Worm (Caenorhabditis elegans) whole organism, late embryonic: ENCODE measurements around the gene B0280.2.

Experiments
- C08G9.2 ChIP-seq: sonication (generic microtip); optimal IDR thresholded peaks from 2 replicates; lab custom pipeline; 2016; ENCODE audit warnings: mild to moderate bottlenecking, missing genetic modification characterization, moderate library complexity, missing compliant biosample characterization
- C38D4.7 ChIP-seq: fragments of 200-800 bp; sonication (Bioruptor generic); optimal IDR thresholded peaks from 2 replicates; lab custom pipeline; 2018; ENCODE audit warnings: mild to moderate bottlenecking, missing genetic modification characterization, moderate library complexity, missing compliant biosample characterization
- K02D7.2 ChIP-seq: sonication (generic microtip); optimal IDR thresholded peaks from 2 replicates; lab custom pipeline; 2017; ENCODE audit warnings: mild to moderate bottlenecking, missing genetic modification characterization, missing compliant biosample characterization
- K09A11.1 ChIP-seq: sonication (generic microtip); optimal IDR thresholded peaks from 2 replicates; lab custom pipeline; 2017; ENCODE audit warnings: antibody characterized with exemption, mild to moderate bottlenecking, missing genetic modification characterization, missing compliant biosample characterization; ENCODE audit not compliant: insufficient read depth
- T23F11.4 ChIP-seq: fragments of 200-800 bp; sonication (Bioruptor generic); optimal IDR thresholded peaks from 2 replicates; lab custom pipeline; 2018; ENCODE audit warnings: mild to moderate bottlenecking, missing genetic modification characterization, missing compliant biosample characterization
- ahr-1 ChIP-seq: sonication (generic microtip); optimal IDR thresholded peaks from 2 replicates; lab custom pipeline; 2016; ENCODE audit warnings: missing genetic modification characterization, missing compliant biosample characterization
- ceh-14 ChIP-seq: sonication (generic microtip); optimal IDR thresholded peaks from 2 replicates; lab custom pipeline; 2016; ENCODE audit warnings: missing genotype, missing genetic modification characterization, missing compliant biosample characterization
- ceh-18 ChIP-seq: sonication (generic microtip); optimal IDR thresholded peaks from 2 replicates; lab custom pipeline; 2016; ENCODE audit warnings: missing genetic modification characterization, missing compliant biosample characterization
- ceh-19 ChIP-seq: fragments of 200-800 bp; sonication (Bioruptor generic); optimal IDR thresholded peaks from 2 replicates; lab custom pipeline; 2018; ENCODE audit warnings: mild to moderate bottlenecking, missing genetic modification characterization, missing compliant biosample characterization
- ceh-2 ChIP-seq: sonication (generic microtip); optimal IDR thresholded peaks from 2 replicates; lab custom pipeline; 2016; ENCODE audit warnings: missing genotype, missing genetic modification characterization, missing compliant biosample characterization
- ceh-22 ChIP-seq: sonication (generic microtip); optimal IDR thresholded peaks from 2 replicates; lab custom pipeline; 2017; ENCODE audit warnings: missing biosample characterization, missing genetic modification characterization
- ceh-24 ChIP-seq: sonication (generic microtip); optimal IDR thresholded peaks from 2 replicates; lab custom pipeline; 2016; ENCODE audit warnings: mild to moderate bottlenecking, missing genetic modification characterization, missing compliant biosample characterization
- ceh-30 ChIP-seq: fragments of 150-350 bp; optimal IDR thresholded peaks from 2 replicates; lab custom pipeline; 2014; ENCODE audit warnings: missing biosample characterization, missing genetic modification characterization
- ceh-31 ChIP-seq: sonication (generic microtip); optimal IDR thresholded peaks from 2 replicates; lab custom pipeline; 2016; ENCODE audit warnings: missing genetic modification characterization, missing compliant biosample characterization
- ceh-45 ChIP-seq: fragments of 200-800 bp; sonication (Bioruptor generic); IDR thresholded peaks from 2 replicates; pipeline ENCODE4 v1.3.6; 2022; ENCODE audit warnings: missing genetic modification reagents, missing genetic modification characterization, missing compliant biosample characterization
- ceh-6 ChIP-seq: fragments of 200-800 bp; sonication (Bioruptor generic); optimal IDR thresholded peaks from 2 replicates; lab custom pipeline; 2018; ENCODE audit warnings: mild to moderate bottlenecking, missing genetic modification characterization, missing compliant biosample characterization
- elt-2 ChIP-seq: sonication (generic microtip); optimal IDR thresholded peaks from 2 replicates; lab custom pipeline; 2016; ENCODE audit warnings: missing genetic modification reagents, missing genetic modification characterization, missing compliant biosample characterization
- elt-4 ChIP-seq: sonication (generic microtip); optimal IDR thresholded peaks from 2 replicates; lab custom pipeline; 2016; ENCODE audit warnings: missing genetic modification characterization, missing compliant biosample characterization
- ets-4 ChIP-seq: sonication (generic microtip); optimal IDR thresholded peaks from 2 replicates; lab custom pipeline; 2016; ENCODE audit warnings: missing genetic modification characterization, missing compliant biosample characterization
- eyg-1 ChIP-seq: sonication (generic microtip); optimal IDR thresholded peaks from 2 replicates; lab custom pipeline; 2016; ENCODE audit warnings: missing genotype, missing genetic modification characterization, missing compliant biosample characterization
- fkh-6 ChIP-seq: sonication (generic microtip); optimal IDR thresholded peaks from 2 replicates; lab custom pipeline; 2016; ENCODE audit warnings: missing genetic modification characterization, missing compliant biosample characterization
- gmeb-2 ChIP-seq: sonication (generic microtip); optimal IDR thresholded peaks from 2 replicates; lab custom pipeline; 2016; ENCODE audit warnings: missing genetic modification characterization, inconsistent platforms, missing compliant biosample characterization
- hlh-13 ChIP-seq: fragments of 200-800 bp; sonication (Bioruptor generic); optimal IDR thresholded peaks from 2 replicates; lab custom pipeline; 2018; ENCODE audit warnings: mild to moderate bottlenecking, missing genetic modification characterization, missing compliant biosample characterization
- lim-6 ChIP-seq: sonication (generic microtip); optimal IDR thresholded peaks from 2 replicates; lab custom pipeline; 2016; ENCODE audit warnings: missing genetic modification characterization, missing compliant biosample characterization
- mec-3 ChIP-seq: sonication (generic microtip); optimal IDR thresholded peaks from 2 replicates; lab custom pipeline; 2016; ENCODE audit warnings: borderline replicate concordance, missing genetic modification characterization, missing compliant biosample characterization
- npax-4 ChIP-seq: sonication (generic microtip); optimal IDR thresholded peaks from 2 replicates; lab custom pipeline; 2016; ENCODE audit warnings: missing genetic modification characterization, missing compliant biosample characterization
- odd-2 ChIP-seq: sonication (generic microtip); optimal IDR thresholded peaks from 2 replicates; lab custom pipeline; 2017; ENCODE audit warnings: antibody characterized with exemption, mild to moderate bottlenecking, missing genetic modification characterization, missing compliant biosample characterization
- pha-4 ChIP-seq: fragments of 150-350 bp; optimal IDR thresholded peaks from 2 replicates; lab custom pipeline; 2018; ENCODE audit warnings: missing biosample characterization, missing genetic modification reagents, missing genetic modification characterization
- pros-1 ChIP-seq: fragments of 150-350 bp; optimal IDR thresholded peaks from 2 replicates; lab custom pipeline; 2014; ENCODE audit warnings: missing biosample characterization, missing genetic modification reagents, missing genetic modification characterization
- ref-2 ChIP-seq: sonication (generic microtip); optimal IDR thresholded peaks from 2 replicates; lab custom pipeline; 2016; ENCODE audit warnings: missing genetic modification characterization, missing compliant biosample characterization
- rnt-1 ChIP-seq: sonication (generic microtip); optimal IDR thresholded peaks from 2 replicates; lab custom pipeline; 2016; ENCODE audit warnings: missing genetic modification characterization, missing compliant biosample characterization
- sdc-2 ChIP-seq: sonication (generic microtip); optimal IDR thresholded peaks from 2 replicates; lab custom pipeline; 2016; ENCODE audit warnings: missing genotype, missing genetic modification characterization, missing compliant biosample characterization
- sox-4 ChIP-seq: sonication (generic microtip); optimal IDR thresholded peaks from 2 replicates; lab custom pipeline; 2017; ENCODE audit warnings: mild to moderate bottlenecking, missing genetic modification characterization, inconsistent platforms, missing compliant biosample characterization
- syd-9 ChIP-seq: sonication (generic microtip); optimal IDR thresholded peaks from 2 replicates; lab custom pipeline; 2016; ENCODE audit warnings: mild to moderate bottlenecking, missing genetic modification characterization, moderate library complexity, missing compliant biosample characterization
- tbx-2 ChIP-seq: sonication (generic microtip); optimal IDR thresholded peaks from 2 replicates; lab custom pipeline; 2016; ENCODE audit warnings: missing genetic modification characterization, missing compliant biosample characterization
- ttx-3 ChIP-seq: sonication (generic microtip); optimal IDR thresholded peaks from 2 replicates; lab custom pipeline; 2016; ENCODE audit warnings: missing genetic modification reagents, missing genetic modification characterization, missing compliant biosample characterization
- unc-42 ChIP-seq: sonication (generic microtip); optimal IDR thresholded peaks from 2 replicates; lab custom pipeline; 2016; ENCODE audit warnings: missing genotype, missing genetic modification characterization, missing compliant biosample characterization
- unc-55 ChIP-seq: sonication (generic microtip); optimal IDR thresholded peaks from 2 replicates; lab custom pipeline; 2017; ENCODE audit warnings: missing biosample characterization, missing genetic modification reagents, missing genetic modification characterization
- zip-5 ChIP-seq: sonication (generic microtip); optimal IDR thresholded peaks from 2 replicates; lab custom pipeline; 2016; ENCODE audit warnings: missing genetic modification characterization, missing compliant biosample characterization
- ztf-16 ChIP-seq: sonication (generic microtip); optimal IDR thresholded peaks from 2 replicates; lab custom pipeline; 2017; ENCODE audit warnings: missing genetic modification characterization, missing compliant biosample characterization

The B0280.2 gene

DNA sequence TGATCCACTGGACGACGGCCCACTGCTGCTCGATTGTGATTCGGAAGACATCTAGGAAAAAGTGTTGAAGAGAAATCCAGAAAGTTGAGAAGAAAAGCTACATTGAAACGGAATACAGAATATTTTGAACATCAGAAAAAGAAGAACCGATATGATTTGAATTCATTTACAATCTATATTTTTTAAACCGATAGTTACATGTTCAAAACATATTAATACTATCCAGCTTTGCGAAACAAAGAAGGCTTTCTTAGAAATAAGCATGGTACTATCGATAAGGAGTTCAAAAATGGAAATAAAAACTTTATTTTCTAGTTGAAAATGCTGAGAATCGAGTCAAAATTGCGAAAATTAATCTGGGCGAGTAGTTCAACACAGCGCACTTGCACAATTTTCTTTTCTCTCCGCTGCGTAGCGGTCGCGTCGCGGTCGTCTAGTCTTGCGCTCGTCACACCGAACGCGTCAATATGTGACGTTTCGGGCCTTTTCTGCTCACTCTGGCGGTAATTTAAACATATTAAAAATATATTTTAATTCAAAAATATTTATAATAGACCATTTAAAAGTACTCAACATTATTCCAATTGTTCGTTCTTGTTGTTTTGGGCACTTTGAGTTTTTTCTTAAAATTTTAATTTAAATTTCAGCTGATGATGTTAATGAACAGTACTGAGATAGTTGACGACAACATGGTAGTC is 37.8 kb downstream of the B0280.2 start, which contains the start of the genes syf-2 and K04G7.1 (continued):
- peak; percentile 64 for TF ChIP-seq unc-42 (tag; lab: Kevin White, UChicago)
- TF ChIP-seq T23F11.4 (GFP tag; lab: Kevin White, UChicago) = no peak
- TF ChIP-seq sdc-2 (tag; lab: Kevin White, UChicago) = no peak
- TF ChIP-seq ztf-16 = peak; percentile 25
- no peak for TF ChIP-seq ceh-2
- TF ChIP-seq syd-9 (tag; lab: Kevin White, UChicago) = no peak
- TF ChIP-seq ceh-18 (tag; lab: Kevin White, UChicago) = peak; percentile 26
- TF ChIP-seq npax-4 (tag; lab: Kevin White, UChicago) = no peak
- peak; percentile 28 for TF ChIP-seq ref-2 (tag; lab: Kevin White, UChicago)
- no peak for TF ChIP-seq K02D7.2 (tag; lab: Kevin White, UChicago)
- no peak for TF ChIP-seq mec-3
- no peak for TF ChIP-seq ceh-22 (tag; lab: Kevin White, UChicago)
- TF ChIP-seq unc-55 (GFP tag; lab: Kevin White, UChicago) = peak; percentile 76
- TF ChIP-seq odd-2 (tag; lab: Kevin White, UChicago) = no peak
- peak; percentile 5 for TF ChIP-seq pros-1
- no peak for TF ChIP-seq lim-6 (tag; lab: Kevin White, UChicago)
- TF ChIP-seq ceh-31 (tag; lab: Kevin White, UChicago) = peak; percentile 71
- peak; percentile 72 for TF ChIP-seq tbx-2 (tag; lab: Kevin White, UChicago)
- no peak for TF ChIP-seq ttx-3 (tag; lab: Kevin White, UChicago)
- peak; percentile 68 for TF ChIP-seq ceh-14 (tag; lab: Kevin White, UChicago)
- TF ChIP-seq fkh-6 = no peak
- TF ChIP-seq ceh-6 (GFP tag; lab: Kevin White, UChicago) = no peak
- TF ChIP-seq sox-4 = no peak
- TF ChIP-seq zip-5 (tag; lab: Kevin White, UChicago) = no peak
- no peak for TF ChIP-seq ahr-1 (tag; lab: Kevin White, UChicago)
- TF ChIP-seq C08G9.2 (tag; lab: Kevin White, UChicago) = no peak
- TF ChIP-seq ets-4 (tag; lab: Kevin White, UChicago) = no peak
- TF ChIP-seq, all 69 proteins: peak for 16

ce11 chrIII:7165276-7165675 is 40.8 kb downstream of the B0280.2 start:
- TF ChIP-seq eyg-1 (no peak), sox-4 (no peak), ceh-19 (GFP tag; lab: Kevin White, UChicago) (no peak), K09A11.1 (tag; lab: Kevin White, UChicago) (no peak), K02D7.2 (tag; lab: Kevin White, UChicago) (no peak), ceh-45 (GFP tag; lab: Robert Waterston, UW) (no peak), ref-2 (tag; lab: Kevin White, UChicago) (no peak), fkh-6 (no peak), lim-6 (tag; lab: Kevin White, UChicago) (no peak), pros-1 (no peak), pha-4 (tag; lab: Kevin White, UChicago) (no peak), hlh-13 (no peak), ceh-24 (tag; lab: Kevin White, UChicago) (no peak), gmeb-2 (tag; lab: Kevin White, UChicago) (no peak), tbx-2 (tag; lab: Kevin White, UChicago) (no peak), rnt-1 (tag; lab: Kevin White, UChicago) (no peak), T23F11.4 (GFP tag; lab: Kevin White, UChicago) (no peak), elt-4 (tag; lab: Kevin White, UChicago) (no peak), ceh-30 (no peak), syd-9 (tag; lab: Kevin White, UChicago) (no peak)

DNA sequence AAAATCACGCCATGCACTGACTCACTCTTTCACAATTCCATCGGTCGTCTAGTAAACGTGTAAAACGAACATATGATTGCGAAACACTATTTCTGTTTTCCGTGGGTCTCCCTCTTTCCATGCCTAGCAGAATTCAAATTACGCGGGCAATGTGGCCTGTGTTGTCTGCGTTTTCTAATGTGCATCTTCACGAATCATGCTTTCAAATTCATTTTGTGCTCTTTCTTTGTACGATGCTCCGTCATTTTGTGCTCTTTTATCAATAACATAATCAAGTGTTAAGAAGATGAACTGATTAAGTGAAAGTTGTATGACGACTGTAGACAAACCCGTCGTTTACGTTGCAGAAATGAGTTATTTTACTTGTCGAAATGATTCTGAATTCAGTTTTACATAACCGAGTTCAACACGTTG is 41.4 kb downstream of the B0280.2 start:
- no peak for TF ChIP-seq C38D4.7 (GFP tag; lab: Kevin White, UChicago)
- peak; percentile 45 for TF ChIP-seq elt-2 (tag; lab: Kevin White, UChicago)
- TF ChIP-seq, all 69 proteins: peak for 1
